Fruit fly (Drosophila melanogaster): Measurements from ENCODE around the gene CG17328.

Gene CG17328

DNA sequence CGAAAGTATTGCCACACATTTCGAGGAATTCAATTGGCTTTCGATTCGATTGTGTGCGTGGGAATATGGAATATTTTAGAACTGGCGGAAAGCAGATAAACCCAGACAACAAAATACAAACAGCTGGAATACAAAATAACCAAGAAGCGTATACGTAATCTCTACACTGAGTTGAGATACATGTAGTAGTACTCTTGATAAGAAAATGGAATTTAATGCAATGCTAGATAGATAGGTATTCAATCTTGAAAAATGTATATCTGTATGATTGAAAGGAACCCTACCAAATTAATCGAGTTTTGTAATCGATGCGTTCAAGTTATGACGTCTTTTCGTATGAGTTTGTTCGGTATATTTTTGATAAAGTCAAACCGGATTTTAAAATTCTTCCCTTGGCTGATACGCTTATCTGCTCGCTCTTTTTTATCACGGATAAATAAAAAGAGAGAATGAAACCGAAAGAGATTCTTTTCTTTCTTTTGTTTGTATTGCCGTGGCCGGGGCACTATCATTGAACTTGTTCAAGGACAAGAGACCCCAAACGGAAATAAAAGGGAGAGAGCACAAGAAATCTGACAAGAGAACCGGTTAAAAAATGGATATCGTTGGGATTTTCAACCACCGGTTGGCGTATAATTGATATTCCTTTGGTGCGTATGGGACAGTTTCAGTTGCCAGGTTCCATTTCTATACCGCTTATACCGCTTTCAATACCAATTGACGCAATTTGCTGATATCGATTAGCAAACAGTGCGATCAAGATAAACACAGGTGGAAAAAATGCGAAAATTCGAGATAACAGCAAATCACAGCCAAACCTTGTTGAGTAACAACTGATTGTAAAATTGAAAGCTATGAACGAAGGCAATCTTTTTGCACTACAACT, 44.3 kb upstream of the CG17328 start (continued):
- peak; percentile 95 for TF ChIP-seq mirr (GFP tag; optimal IDR thresholded peaks at IDR 0.05)
- TF ChIP-seq Bdp1 (GFP tag; optimal IDR thresholded peaks at IDR 0.05), result no peak
- TF ChIP-seq CG8281 (tag; optimal IDR thresholded peaks at IDR 0.05), result no peak
- no peak for TF ChIP-seq zfh2 (GFP tag; optimal IDR thresholded peaks at IDR 0.05)
- TF ChIP-seq bowl (GFP tag; IDR thresholded peaks at IDR 0.05), result no peak
- no peak for TF ChIP-seq Nf-YB (GFP tag; optimal IDR thresholded peaks at IDR 0.05)
- no peak for TF ChIP-seq Mes4 (GFP tag; optimal IDR thresholded peaks at IDR 0.05)
- TF ChIP-seq CG10321 (GFP tag; IDR thresholded peaks at IDR 0.05), result no peak
- TF ChIP-seq psq (GFP tag; optimal IDR thresholded peaks at IDR 0.05), result no peak
- no peak for TF ChIP-seq CG2202 (tag; optimal IDR thresholded peaks at IDR 0.05)
- TF ChIP-seq pros (GFP tag; optimal IDR thresholded peaks at IDR 0.05), result peak; percentile 21
- TF ChIP-seq Pdp1 (GFP tag; optimal IDR thresholded peaks at IDR 0.05), result peak in 1 of 2 experiments; percentile 87
- TF ChIP-seq Lpt (GFP tag; optimal IDR thresholded peaks at IDR 0.05), result no peak
- TF ChIP-seq ftz-f1 (GFP tag; optimal IDR thresholded peaks at IDR 0.05), result peak; percentile 8
- no peak for TF ChIP-seq cad (GFP tag; optimal IDR thresholded peaks at IDR 0.05)
- no peak for TF ChIP-seq Jarid2 (GFP tag; optimal IDR thresholded peaks at IDR 0.05)
- TF ChIP-seq CG17612 (GFP tag; IDR thresholded peaks at IDR 0.05), result no peak
- TF ChIP-seq CG9876 (GFP tag; optimal IDR thresholded peaks at IDR 0.05), result no peak

DNA sequence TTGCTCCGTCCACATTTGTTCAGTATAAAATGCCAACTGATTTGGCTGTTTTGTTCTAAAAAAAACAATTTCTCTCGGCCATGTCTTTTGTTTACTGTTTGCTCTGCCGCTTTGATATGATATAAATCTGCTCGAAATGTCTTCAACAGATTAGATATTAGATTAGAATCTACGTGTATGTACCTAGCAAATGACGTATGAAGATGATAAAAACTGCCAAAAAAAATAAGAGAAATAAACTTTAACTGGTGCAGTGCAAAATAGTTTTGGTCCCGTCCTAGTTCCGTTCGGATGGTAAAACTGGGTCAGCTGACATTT, 43.7 kb upstream of the CG17328 start:
- TF ChIP-seq grn (GFP tag; optimal IDR thresholded peaks at IDR 0.05) (peak; percentile 9), Trl (optimal IDR thresholded peaks at IDR 0.05) (peak in 1 of 2 experiments; percentile 28), Trl (GFP tag; optimal IDR thresholded peaks at IDR 0.05) (no peak), CG2199 (GFP tag; IDR thresholded peaks at IDR 0.05) (0 out of 3 replicates have a peak, but pooled peaks have one; percentile 2), CG17568 (GFP tag; optimal IDR thresholded peaks at IDR 0.05) (peak; percentile 14), Med (GFP tag) (peak; percentile 68), ac (GFP tag; optimal IDR thresholded peaks at IDR 0.05) (no peak), Kr (GFP tag; optimal IDR thresholded peaks at IDR 0.05) (no peak)

dm6 chr2L:16257227-16258071, 42.3 kb upstream of the CG17328 start, which contains the start of the genes PRL-1 and EndoGI:
PRL-1 (minus strand) TSS chr2L:16257606.
EndoGI (plus strand) TSS chr2L:16257688.
- TF ChIP-seq scrt (GFP tag; optimal IDR thresholded peaks at IDR 0.05), result peak; percentile 44
- no peak; the same call in 1 of the 2 replicates for TF ChIP-seq NFAT (GFP tag; IDR thresholded peaks at IDR 0.05)
- TF ChIP-seq insv (GFP tag; optimal IDR thresholded peaks at IDR 0.05), result peak in 1 of 2 experiments; percentile 69
- no peak for TF ChIP-seq pan (optimal IDR thresholded peaks at IDR 0.05)
- peak in 1 of 2 experiments; percentile 84 for TF ChIP-seq pan (GFP tag; optimal IDR thresholded peaks at IDR 0.05 in 1 of 2, IDR thresholded peaks at IDR 0.05 in 1 of 2)
- peak; percentile 98 for TF ChIP-seq Dll (GFP tag; IDR thresholded peaks at IDR 0.05; ENCODE audit: partially characterized antibody)
- peak; percentile 94 for TF ChIP-seq MESR4 (GFP tag; optimal IDR thresholded peaks at IDR 0.05)
- TF ChIP-seq CG4424 (GFP tag; optimal IDR thresholded peaks at IDR 0.05), result peak; percentile 63
- TF ChIP-seq fd96Cb (tag; optimal IDR thresholded peaks at IDR 0.05), result peak; percentile 57
- TF ChIP-seq Sin3A (optimal IDR thresholded peaks at IDR 0.05), result peak; percentile 20
- no peak for TF ChIP-seq Doc2 (GFP tag; IDR thresholded peaks at IDR 0.05)
- TF ChIP-seq Dip3 (GFP tag; optimal IDR thresholded peaks at IDR 0.05), result peak; percentile 25
- peak; percentile 85 for TF ChIP-seq CG7839 (tag; optimal IDR thresholded peaks at IDR 0.05)
- TF ChIP-seq sim (GFP tag; IDR thresholded peaks at IDR 0.05), result 0 out of 2 replicates have a peak, but pooled peaks have one; percentile 62
- TF ChIP-seq Adf1 (GFP tag; IDR thresholded peaks at IDR 0.05), result peak; percentile 38; the same call in 1 of the 2 replicates
- TF ChIP-seq Doc3 (GFP tag; IDR thresholded peaks at IDR 0.05; ENCODE audit: partially characterized antibody), result peak; percentile 97
- peak; percentile 90 for TF ChIP-seq CG12659 (GFP tag; optimal IDR thresholded peaks at IDR 0.05)
- TF ChIP-seq CG6175 (GFP tag; IDR thresholded peaks at IDR 0.05), result no peak
- no peak for TF ChIP-seq CG6654 (GFP tag; optimal IDR thresholded peaks at IDR 0.05)
- no peak for TF ChIP-seq CG4282 (GFP tag; optimal IDR thresholded peaks at IDR 0.05)
- TF ChIP-seq B-H1 (GFP tag; IDR thresholded peaks at IDR 0.05), result peak; percentile 59; the same call in 1 of the 3 replicates

All from whole organism, embryonic.